Fruit fly (Drosophila melanogaster) whole organism, wandering third instar larva: ENCODE measurements around the gene CG9331.

ENCODE experiments used
- Hr78 ChIP-seq: fragments of >200 bp; optimal IDR thresholded peaks from 2 replicates; lab custom pipeline; 2017; ENCODE audit warnings: missing biosample characterization, missing genetic modification characterization
- Rel ChIP-seq, 2 experiments: fragments of 200-800 bp; sonication (Bioruptor generic) in 1 of 2; optimal IDR thresholded peaks; 2 replicates in 1 of 2; 3 replicates in 1 of 2; lab custom pipeline; 2016 to 2019; ENCODE audit warnings: mild to moderate bottlenecking in 2 of 2, missing biosample characterization in 2 of 2, missing genetic modification characterization in 2 of 2, moderate library complexity in 1 of 2
- foxo ChIP-seq, 2 experiments: fragments of 200-800 bp; sonication (Bioruptor generic); optimal IDR thresholded peaks; 2 replicates in 1 of 2; 3 replicates in 1 of 2; lab custom pipeline; 2016 to 2017; ENCODE audit warnings: missing biosample characterization in 2 of 2, missing genetic modification characterization in 2 of 2
- fru ChIP-seq: fragments of 200-800 bp; sonication (Bioruptor generic); optimal IDR thresholded peaks from 3 replicates; lab custom pipeline; 2016; ENCODE audit warnings: missing biosample characterization, mild to moderate bottlenecking, missing genetic modification characterization
- h ChIP-seq: fragments of 200-800 bp; sonication (Bioruptor generic); optimal IDR thresholded peaks from 3 replicates; lab custom pipeline; 2016; ENCODE audit warnings: missing biosample characterization, mild to moderate bottlenecking, missing genetic modification characterization
- psq ChIP-seq: fragments of 200-800 bp; sonication (Bioruptor generic); optimal IDR thresholded peaks from 3 replicates; lab custom pipeline; 2017; ENCODE audit warnings: missing biosample characterization, mild to moderate bottlenecking, missing genetic modification characterization, moderate library complexity

- TF ChIP-seq foxo (GFP tag; optimal IDR thresholded peaks at IDR 0.05; lab: Kevin White, UChicago) (no peak), Rel (GFP tag; optimal IDR thresholded peaks at IDR 0.05; lab: Kevin White, UChicago) (no peak), Rel (tag; optimal IDR thresholded peaks at IDR 0.05; lab: Kevin White, UChicago) (no peak), Hr78 (GFP tag; lab: Kevin White, UChicago) (no peak), h (GFP tag; lab: Kevin White, UChicago) (no peak), fru (GFP tag; lab: Kevin White, UChicago) (no peak), psq (GFP tag; lab: Kevin White, UChicago) (no peak)
Measured at dm6 chr2L:20844381-20844780, 21.8 kb downstream of the CG9331 start.
